Fruit fly (Drosophila melanogaster) ovary, adult (tissue): ENCODE data around the gene IleRS-m.

Source experiments
- CG17801 ChIP-seq: fragments of 200-800 bp; optimal IDR thresholded peaks from 2 replicates; lab custom pipeline; 2019; ENCODE audit warnings: missing biosample characterization, mild to moderate bottlenecking, missing genetic modification characterization, moderate library complexity; ENCODE audit not compliant: partially characterized antibody

IleRS-m gene

dm6 chr3L:16100059-16100458 is at the start of gene IleRS-m:
IleRS-m (plus strand) TSS chr3L:16100280.
- no peak for TF ChIP-seq CG17801

DNA sequence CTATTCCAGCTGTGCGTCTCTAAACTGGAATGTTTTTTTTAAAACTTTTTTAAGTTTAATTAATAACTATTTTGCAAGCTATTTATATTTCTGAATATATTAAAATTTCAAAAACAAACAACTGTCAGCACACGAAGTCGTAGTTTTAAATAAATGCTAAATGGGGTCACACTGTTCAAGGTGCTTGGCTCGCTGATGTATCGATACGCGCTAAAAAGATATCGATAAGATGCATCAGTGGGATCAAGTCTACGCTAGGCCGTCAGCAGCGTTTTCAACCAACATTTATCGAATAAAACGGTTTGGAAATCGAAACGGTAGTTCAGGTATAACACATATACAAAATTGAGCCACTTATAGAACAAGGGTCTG is 49.2 kb upstream of the IleRS-m start, which contains the start of gene Diap1:
Gene Diap1, minus strand, starts transcription at position 148 of the 372 bp plus-strand sequence.
- no peak for TF ChIP-seq CG17801

dm6 chr3L:16051719-16052122 is 48.4 kb upstream of the IleRS-m start, which contains the start of gene Mbs:
Mbs (plus strand) TSS chr3L:16051959.
- TF ChIP-seq CG17801: peak; percentile 7

DNA sequence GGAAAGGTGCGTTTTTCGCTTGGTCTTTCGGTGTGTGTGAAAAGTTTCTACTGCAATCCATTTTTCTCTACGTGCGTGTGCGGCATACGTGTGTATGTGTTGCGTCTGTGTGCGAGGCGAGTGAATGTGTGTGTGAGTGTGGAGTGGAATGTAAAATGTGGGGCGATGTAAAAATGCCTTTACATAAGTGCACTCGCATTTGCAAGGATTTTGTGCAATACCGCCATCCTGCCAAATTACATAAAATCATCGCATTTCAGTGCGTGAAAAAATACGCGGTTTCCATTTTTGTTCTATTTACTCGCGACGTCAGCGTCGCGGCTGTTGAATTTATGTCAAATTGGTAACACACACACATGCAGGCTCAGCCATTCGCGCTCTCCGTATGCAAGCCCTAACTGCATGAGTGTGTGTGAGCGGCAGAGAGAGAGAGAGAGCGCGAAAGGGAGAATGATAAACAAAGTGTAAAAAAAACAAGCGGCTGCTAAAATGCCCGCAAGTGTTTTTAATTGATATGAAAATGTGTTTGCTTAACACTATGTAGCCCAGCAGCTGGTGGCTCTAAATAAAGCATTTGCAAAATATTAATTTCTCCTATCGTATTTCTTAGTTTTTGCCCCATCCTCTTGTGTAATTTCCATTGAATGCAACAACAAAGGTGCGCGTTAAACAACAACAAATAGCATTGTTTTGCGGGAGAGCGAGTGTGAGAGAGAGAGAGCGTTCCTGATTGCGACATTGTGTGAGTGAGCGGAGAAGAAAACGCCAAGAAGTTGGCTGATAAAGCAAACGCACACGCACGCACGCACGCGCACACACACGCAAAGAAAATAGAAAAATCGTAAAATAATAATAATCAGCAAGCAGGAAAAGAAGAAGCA is 47.7 kb upstream of the IleRS-m start:
- TF ChIP-seq CG17801: no peak

DNA sequence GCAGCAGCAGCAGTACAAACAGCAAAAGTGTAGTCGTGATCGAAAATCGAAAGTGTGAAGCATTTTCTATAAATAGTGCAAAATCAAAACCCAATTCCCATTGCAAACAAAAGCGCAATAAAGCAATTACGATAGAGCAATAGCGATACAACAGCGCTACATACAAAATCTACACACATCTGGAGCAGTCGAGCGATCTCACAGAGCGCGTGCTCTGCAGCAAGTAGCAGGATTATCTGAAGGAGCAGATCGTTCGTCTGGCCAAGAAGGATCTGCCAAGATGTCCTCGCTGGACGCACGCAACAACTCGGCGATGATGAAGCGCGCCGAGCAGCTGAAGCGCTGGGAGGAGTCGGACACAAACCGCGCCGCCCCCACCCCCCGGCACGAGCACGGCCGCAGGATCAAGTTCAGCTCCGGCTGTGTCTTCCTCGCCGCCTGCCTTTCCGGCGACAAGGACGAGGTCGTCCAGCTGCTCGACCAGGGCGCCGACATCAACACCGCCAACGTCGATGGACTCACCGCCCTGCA is 47.0 kb upstream of the IleRS-m start:
- no peak for TF ChIP-seq CG17801

DNA sequence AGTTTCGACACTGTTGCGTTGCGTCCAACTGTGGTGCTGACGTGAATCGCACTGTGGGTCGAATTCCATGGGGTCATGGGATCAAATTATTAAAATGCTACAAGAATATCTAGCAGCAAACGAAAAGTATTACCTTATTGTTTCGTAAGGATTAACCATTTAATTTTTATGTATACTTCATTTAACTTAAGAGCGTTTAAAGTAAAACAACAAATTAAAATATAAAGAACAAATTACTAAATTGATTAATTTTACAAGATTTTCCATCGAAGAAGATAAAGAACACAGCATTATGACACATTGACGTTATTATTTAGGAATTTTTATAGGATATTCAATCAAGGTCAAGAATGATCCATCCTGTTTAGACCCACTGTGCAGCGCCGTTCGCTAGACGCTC is 46.0 kb upstream of the IleRS-m start:
- no peak for TF ChIP-seq CG17801

dm6 chr3L:16056101-16056891 is 43.8 kb upstream of the IleRS-m start:
- TF ChIP-seq CG17801: no peak

DNA sequence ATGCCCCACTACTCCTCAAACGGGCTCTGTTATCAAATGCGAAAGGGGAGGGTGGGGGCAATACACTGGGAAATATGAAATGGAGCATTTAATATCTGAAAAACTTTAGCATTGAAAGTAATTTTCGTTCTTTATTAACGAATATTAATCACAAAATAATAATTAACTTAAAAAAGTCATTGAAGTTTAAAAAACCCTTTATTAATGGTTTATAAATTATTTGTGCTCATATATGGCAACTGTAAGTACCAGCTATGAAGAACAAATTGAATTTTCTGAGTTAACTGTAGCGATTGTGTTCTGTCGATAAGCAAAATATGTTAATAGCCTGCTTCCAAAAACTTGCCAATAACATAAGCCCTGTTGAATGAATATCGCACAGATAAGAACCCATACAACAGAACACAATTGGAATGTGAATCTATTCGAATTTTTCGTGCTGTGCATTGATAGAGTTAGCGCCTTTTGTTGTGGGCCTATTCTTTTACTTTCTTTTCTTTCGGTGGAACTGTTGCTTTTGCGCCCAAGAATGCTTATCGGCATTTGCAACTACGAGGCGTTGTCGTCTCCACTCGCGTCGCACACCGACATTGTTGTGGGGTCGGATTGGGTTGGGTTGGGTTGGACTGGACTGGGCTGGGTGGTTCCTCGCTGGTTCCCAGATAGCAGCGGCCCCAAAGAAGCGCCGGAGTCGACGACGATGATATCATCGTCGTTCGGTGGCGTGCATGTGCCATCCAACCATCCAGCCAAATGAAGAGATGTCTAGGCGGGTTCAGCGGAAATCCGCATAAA is 39.1 kb upstream of the IleRS-m start:
- no peak for TF ChIP-seq CG17801

- no peak for TF ChIP-seq CG17801
Observed at dm6 chr3L:16082251-16082650, 17.8 kb upstream of the IleRS-m start, which contains the start of gene CG33258. CG33258 (plus strand) TSS chr3L:16082551.

DNA sequence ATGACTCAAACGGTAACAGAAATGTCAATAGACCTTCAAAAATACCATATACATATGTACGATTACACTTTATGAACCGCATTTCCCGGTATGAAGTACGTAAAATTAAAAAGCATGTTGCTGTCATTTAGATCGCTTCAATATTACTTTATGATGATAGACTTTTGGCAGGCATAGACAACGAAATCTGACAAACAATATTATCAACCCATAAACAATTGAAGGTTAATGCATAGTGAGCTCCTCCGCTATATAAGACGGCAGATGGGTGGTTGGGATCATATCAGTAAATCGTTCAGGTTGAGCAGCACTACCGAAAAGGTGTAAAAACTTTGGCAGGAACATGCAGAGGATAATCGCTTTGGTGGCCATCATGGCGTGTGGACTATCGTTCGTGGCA is 16.4 kb upstream of the IleRS-m start, which contains the start of gene CG13075:
Gene CG13075, plus strand, starts transcription at position 301 of the 400 bp plus-strand sequence.
- TF ChIP-seq CG17801: no peak

- peak; percentile 57 for TF ChIP-seq CG17801
Observed at dm6 chr3L:16087323-16087816, 12.7 kb upstream of the IleRS-m start, which contains the start of gene Tasp1. Tasp1 (minus strand) TSS chr3L:16087525.

DNA sequence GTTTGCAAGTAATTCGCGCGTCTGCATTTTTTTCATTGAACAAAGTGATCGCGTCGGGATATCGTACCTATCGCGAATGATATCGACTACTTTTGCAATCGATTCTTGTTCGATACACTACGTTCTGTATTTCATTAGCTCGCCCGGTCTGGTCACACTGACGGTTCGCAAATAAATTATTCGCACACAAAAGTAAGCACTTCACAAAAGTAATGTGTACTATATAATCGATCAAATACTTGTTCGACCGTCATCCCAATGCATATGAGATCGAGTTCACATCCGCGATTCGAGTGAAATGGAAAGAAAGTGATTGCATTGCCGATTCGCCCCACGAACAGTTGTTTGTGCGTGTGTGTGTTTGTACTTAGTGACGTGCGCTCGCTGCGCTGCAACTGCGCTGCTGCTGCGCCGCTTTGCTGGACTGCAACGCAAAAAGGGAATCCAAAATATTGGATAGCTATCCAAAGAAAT is 9.7 kb upstream of the IleRS-m start, which contains the start of the genes CG5235 and ClC-c:
Gene CG5235, minus strand, starts transcription at position 63 of the 474 bp plus-strand sequence.
Gene ClC-c, plus strand, starts transcription at position 125 of the 474 bp plus-strand sequence.
- peak; percentile 28 for TF ChIP-seq CG17801

DNA sequence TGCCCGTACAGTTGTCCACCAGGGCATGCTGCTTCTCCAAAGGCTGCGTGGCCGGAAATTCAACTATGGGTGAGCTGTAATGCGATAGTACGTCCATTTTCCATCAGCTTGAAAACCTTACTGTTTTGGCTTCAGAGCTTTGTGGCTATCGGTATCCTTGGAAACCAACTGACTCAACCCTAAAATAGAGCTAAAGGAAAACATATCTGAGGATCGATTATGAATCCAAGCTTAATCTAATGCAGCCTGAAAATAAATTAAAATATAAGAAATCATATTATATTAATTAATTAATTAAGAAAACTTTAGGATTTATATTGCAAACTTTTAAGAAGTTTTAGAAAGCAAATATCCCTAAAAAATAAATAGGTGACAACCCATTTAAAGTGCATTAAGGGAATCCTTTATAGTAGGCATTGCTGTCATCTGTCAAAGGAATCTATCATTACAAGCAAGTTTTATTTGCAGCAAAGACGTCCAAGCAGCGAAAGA is 2.6 kb upstream of the IleRS-m start, which contains the start of the genes CG13074 and ATPsynbetaL:
Gene CG13074, minus strand, starts transcription at position 101 of the 492 bp plus-strand sequence.
Gene ATPsynbetaL, plus strand, starts transcription at position 442 of the 492 bp plus-strand sequence.
- TF ChIP-seq CG17801: no peak

dm6 chr3L:16105528-16105927 is 5.4 kb downstream of the IleRS-m start, which contains the start of the genes IntS9 and CG43295:
IntS9 (minus strand) TSS chr3L:16105627.
CG43295 (plus strand) TSS chr3L:16105852.
- peak; percentile 73 for TF ChIP-seq CG17801
